Fruit fly (Drosophila melanogaster) whole organism, prepupa: ENCODE results near the gene Osi18.

Experiments
- CG10631 ChIP-seq: fragments of 200-800 bp; sonication (Bioruptor generic); optimal IDR thresholded peaks from 2 replicates; lab custom pipeline; 2016; ENCODE audit warnings: missing biosample characterization, missing genetic modification characterization
- CG10669 ChIP-seq: fragments of 200-800 bp; sonication (Bioruptor generic); optimal IDR thresholded peaks from 3 replicates; lab custom pipeline; 2018; ENCODE audit warnings: missing biosample characterization, mild to moderate bottlenecking, missing genetic modification characterization, moderate library complexity
- CG11762 ChIP-seq: fragments of 200-800 bp; sonication (Bioruptor generic); optimal IDR thresholded peaks from 3 replicates; lab custom pipeline; 2016; ENCODE audit warnings: missing biosample characterization, missing genetic modification characterization; ENCODE audit not compliant: insufficient read depth
- CG11902 ChIP-seq: fragments of 200-800 bp; sonication (Bioruptor generic); optimal IDR thresholded peaks from 3 replicates; lab custom pipeline; 2016; ENCODE audit warnings: missing biosample characterization, missing genetic modification characterization
- CG3032 ChIP-seq: fragments of 200-800 bp; optimal IDR thresholded peaks from 2 replicates; lab custom pipeline; 2019; ENCODE audit warnings: missing biosample characterization, mild to moderate bottlenecking, missing genetic modification characterization, moderate library complexity
- CG32006 ChIP-seq: fragments of 200-800 bp; sonication (Bioruptor generic); optimal IDR thresholded peaks from 3 replicates; lab custom pipeline; 2017; ENCODE audit warnings: missing biosample characterization, mild to moderate bottlenecking, missing genetic modification characterization
- CG3919 ChIP-seq: fragments of 200-800 bp; sonication (Bioruptor generic); optimal IDR thresholded peaks from 3 replicates; lab custom pipeline; 2016; ENCODE audit warnings: missing biosample characterization, missing genetic modification characterization
- CG4318 ChIP-seq: fragments of 200-800 bp; sonication (Bioruptor generic); optimal IDR thresholded peaks from 3 replicates; lab custom pipeline; 2017; ENCODE audit warnings: missing biosample characterization, mild to moderate bottlenecking, missing genetic modification characterization
- CG6163 ChIP-seq: fragments of 200-800 bp; sonication (Bioruptor generic); IDR thresholded peaks from 3 replicates; pipeline ENCODE4 v1.3.6; 2022; ENCODE audit warnings: missing biosample characterization, missing genetic modification characterization
- CG6792 ChIP-seq: fragments of 200-800 bp; sonication (Bioruptor generic); optimal IDR thresholded peaks from 3 replicates; lab custom pipeline; 2016; ENCODE audit warnings: missing biosample characterization, missing genetic modification characterization
- CG6854 ChIP-seq: fragments of 200-800 bp; sonication (Bioruptor generic); optimal IDR thresholded peaks from 2 replicates; lab custom pipeline; 2017; ENCODE audit warnings: missing biosample characterization, mild to moderate bottlenecking, missing genetic modification characterization
- CG7368 ChIP-seq: fragments of 200-800 bp; sonication (Bioruptor generic); optimal IDR thresholded peaks from 3 replicates; lab custom pipeline; 2016; ENCODE audit warnings: missing biosample characterization, missing genetic modification characterization
- CG8119 ChIP-seq: fragments of 200-800 bp; sonication (Bioruptor generic); IDR thresholded peaks from 3 replicates; pipeline ENCODE4 v1.3.6; 2022; ENCODE audit warnings: missing biosample characterization, missing genetic modification characterization
- CG8319 ChIP-seq: fragments of 200-800 bp; sonication (Bioruptor generic); optimal IDR thresholded peaks from 3 replicates; lab custom pipeline; 2016; ENCODE audit warnings: missing biosample characterization, missing genetic modification characterization
- Eip93F ChIP-seq: fragments of 200-800 bp; sonication (Bioruptor generic); optimal IDR thresholded peaks from 2 replicates; lab custom pipeline; 2016; ENCODE audit warnings: missing biosample characterization, mild to moderate bottlenecking, missing genetic modification characterization
- Ets21C ChIP-seq: fragments of 200-800 bp; sonication (Bioruptor generic); optimal IDR thresholded peaks from 3 replicates; lab custom pipeline; 2016; ENCODE audit warnings: missing biosample characterization, missing genetic modification characterization
- Ets96B ChIP-seq: fragments of 200-800 bp; optimal IDR thresholded peaks from 2 replicates; lab custom pipeline; 2019; ENCODE audit warnings: missing biosample characterization, mild to moderate bottlenecking, missing genetic modification characterization, moderate library complexity
- Hr39 ChIP-seq: fragments of 200-800 bp; sonication (Bioruptor generic); optimal IDR thresholded peaks from 2 replicates; lab custom pipeline; 2016; ENCODE audit warnings: missing biosample characterization, missing genetic modification characterization
- Lpt ChIP-seq: fragments of 200-800 bp; sonication (Bioruptor generic); optimal IDR thresholded peaks from 3 replicates; lab custom pipeline; 2016; ENCODE audit warnings: missing biosample characterization, missing genetic modification characterization
- Met ChIP-seq: fragments of 200-800 bp; sonication (Bioruptor generic); optimal IDR thresholded peaks from 3 replicates; lab custom pipeline; 2016; ENCODE audit warnings: missing biosample characterization, missing genetic modification characterization
- OdsH ChIP-seq: fragments of 200-800 bp; sonication (Bioruptor generic); optimal IDR thresholded peaks from 3 replicates; lab custom pipeline; 2016; ENCODE audit warnings: missing biosample characterization, missing genetic modification characterization
- Smox ChIP-seq: fragments of 200-800 bp; sonication (Bioruptor generic); optimal IDR thresholded peaks from 3 replicates; lab custom pipeline; 2016; ENCODE audit warnings: missing biosample characterization, missing genetic modification characterization
- Sox14 ChIP-seq: fragments of 200-800 bp; sonication (Bioruptor generic); optimal IDR thresholded peaks from 3 replicates; lab custom pipeline; 2016; ENCODE audit warnings: missing biosample characterization, missing genetic modification characterization
- achi ChIP-seq: fragments of 200-800 bp; sonication (Bioruptor generic); optimal IDR thresholded peaks from 3 replicates; lab custom pipeline; 2016; ENCODE audit warnings: missing biosample characterization, missing genetic modification characterization
- acj6 ChIP-seq: fragments of 200-800 bp; sonication (Bioruptor generic); optimal IDR thresholded peaks from 3 replicates; lab custom pipeline; 2016; ENCODE audit warnings: missing biosample characterization, missing genetic modification characterization
- cyc ChIP-seq: fragments of 200-800 bp; sonication (Bioruptor generic); optimal IDR thresholded peaks from 3 replicates; lab custom pipeline; 2016; ENCODE audit warnings: missing biosample characterization, missing genetic modification characterization
- dac ChIP-seq: fragments of 200-800 bp; sonication (Bioruptor generic); optimal IDR thresholded peaks from 2 replicates; lab custom pipeline; 2017; ENCODE audit warnings: missing biosample characterization, mild to moderate bottlenecking, missing genetic modification characterization
- dsx ChIP-seq: fragments of 200-800 bp; optimal IDR thresholded peaks from 3 replicates; lab custom pipeline; 2019; ENCODE audit warnings: missing biosample characterization, mild to moderate bottlenecking, missing genetic modification characterization, moderate library complexity; ENCODE audit not compliant: poor library complexity, severe bottlenecking
- fd59A ChIP-seq: fragments of 200-800 bp; sonication (Bioruptor generic); optimal IDR thresholded peaks from 2 replicates; lab custom pipeline; 2017; ENCODE audit warnings: missing biosample characterization, mild to moderate bottlenecking, missing genetic modification characterization, missing genetic modification reagents
- fkh ChIP-seq: fragments of 200-800 bp; sonication (Bioruptor generic); optimal IDR thresholded peaks from 3 replicates; lab custom pipeline; 2017; ENCODE audit warnings: missing biosample characterization, mild to moderate bottlenecking, missing genetic modification characterization, moderate library complexity
- pdm3 ChIP-seq: fragments of 200-800 bp; sonication (Bioruptor generic); optimal IDR thresholded peaks from 3 replicates; lab custom pipeline; 2016; ENCODE audit warnings: missing biosample characterization, missing genetic modification characterization
- ss ChIP-seq, 2 experiments: fragments of 200-800 bp; sonication (Bioruptor generic); optimal IDR thresholded peaks; 2 replicates in 1 of 2; 3 replicates in 1 of 2; lab custom pipeline; 2017 to 2018; ENCODE audit warnings: mild to moderate bottlenecking in 2 of 2, missing biosample characterization in 2 of 2, missing genetic modification characterization in 2 of 2, moderate library complexity in 1 of 2
- svp ChIP-seq: fragments of 200-800 bp; sonication (Bioruptor generic); peaks from one replicate; lab custom pipeline; 2016; ENCODE audit warnings: missing biosample characterization, missing genetic modification characterization

Gene Osi18

DNA sequence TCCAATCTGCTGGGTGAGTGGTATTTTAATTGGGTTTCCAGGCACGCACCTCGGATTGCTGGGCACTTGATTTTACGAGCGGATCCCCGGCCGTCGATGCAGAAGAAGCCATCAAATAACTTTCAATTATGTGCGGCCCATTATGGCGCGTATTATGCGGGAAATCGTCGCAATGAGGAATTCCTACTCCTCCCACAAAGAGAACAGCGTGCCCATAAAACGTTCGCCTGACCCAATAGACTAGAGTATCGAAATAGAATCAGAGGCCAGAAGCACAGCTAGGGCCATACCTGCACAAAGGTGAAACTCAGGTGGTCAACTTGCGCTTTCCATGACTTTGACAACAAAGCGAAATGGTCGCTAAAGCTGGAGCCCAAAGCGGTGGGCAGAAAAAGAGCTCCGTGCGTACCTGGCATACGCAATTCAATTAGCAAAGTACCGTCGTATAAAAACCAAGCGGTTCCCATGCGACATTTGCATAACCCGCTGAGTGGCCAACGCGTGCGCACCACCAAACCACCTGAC, at the start of gene Osi18:
Gene Osi18 (plus strand): TSS at position 475 of the 525 bp plus-strand sequence.
- TF ChIP-seq CG6792 = no peak
- TF ChIP-seq, all 60 proteins: peak for 0

DNA sequence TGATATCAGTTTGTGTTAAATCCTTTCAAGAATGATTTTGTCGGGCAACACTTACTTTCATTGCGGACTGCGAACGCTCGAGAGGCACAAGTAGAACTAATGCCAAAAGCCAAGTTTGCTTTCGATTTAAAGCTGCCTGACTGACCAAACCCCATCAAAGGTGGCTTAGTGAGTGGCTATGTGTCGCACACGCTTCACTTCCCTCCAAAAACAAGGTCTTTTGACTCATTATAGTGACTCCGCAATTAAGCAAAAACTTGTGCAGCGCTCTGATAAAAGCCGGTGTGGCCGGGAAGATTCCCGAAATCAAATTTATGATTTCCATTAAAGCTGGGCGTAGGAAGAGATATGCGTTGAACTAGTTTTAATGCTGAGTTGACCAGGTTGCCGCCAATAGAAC, 44.9 kb upstream of the Osi18 start, which contains the start of gene CG15597:
Gene CG15597 (minus strand): TSS at position 101 of the 400 bp plus-strand sequence.
- no peak for TF ChIP-seq achi (GFP tag; lab: Kevin White, UChicago)
- TF ChIP-seq Smox (GFP tag; lab: Kevin White, UChicago) = no peak
- no peak for TF ChIP-seq Sox14 (GFP tag; lab: Kevin White, UChicago)
- no peak for TF ChIP-seq CG6854 (GFP tag; lab: Kevin White, UChicago)
- no peak for TF ChIP-seq CG7368
- TF ChIP-seq fkh = no peak
- TF ChIP-seq CG4318 (GFP tag; lab: Kevin White, UChicago) = no peak
- TF ChIP-seq CG8319 (GFP tag; lab: Kevin White, UChicago) = no peak
- no peak for TF ChIP-seq Ets96B (tag; lab: Kevin White, UChicago)
- TF ChIP-seq CG11762 (GFP tag; lab: Kevin White, UChicago) = no peak

DNA sequence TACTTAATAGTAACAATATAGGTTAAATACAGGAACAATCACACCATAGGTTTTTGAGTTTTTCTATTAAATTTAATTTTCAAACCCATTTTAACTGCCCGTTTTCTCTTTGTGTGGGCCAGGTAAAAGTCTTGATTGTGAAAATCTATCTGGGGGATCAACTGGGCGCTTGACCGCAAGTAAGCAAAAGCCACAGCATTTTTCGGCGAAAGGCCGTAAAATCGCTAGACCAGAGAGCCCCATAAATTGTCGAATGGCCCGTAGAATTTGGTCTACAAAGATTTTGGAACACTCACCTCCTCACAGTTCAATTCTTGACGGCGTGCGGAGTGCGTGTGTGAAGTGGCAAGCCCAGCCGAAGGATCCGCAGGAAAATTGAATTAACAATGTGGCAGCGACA, 42.6 kb upstream of the Osi18 start, which contains the start of gene CG15594:
Gene CG15594 (plus strand): TSS at position 301 of the 400 bp plus-strand sequence.
- TF ChIP-seq fd59A (no peak), svp (GFP tag; lab: Kevin White, UChicago) (peak; percentile 15), OdsH (GFP tag; lab: Kevin White, UChicago) (no peak)

DNA sequence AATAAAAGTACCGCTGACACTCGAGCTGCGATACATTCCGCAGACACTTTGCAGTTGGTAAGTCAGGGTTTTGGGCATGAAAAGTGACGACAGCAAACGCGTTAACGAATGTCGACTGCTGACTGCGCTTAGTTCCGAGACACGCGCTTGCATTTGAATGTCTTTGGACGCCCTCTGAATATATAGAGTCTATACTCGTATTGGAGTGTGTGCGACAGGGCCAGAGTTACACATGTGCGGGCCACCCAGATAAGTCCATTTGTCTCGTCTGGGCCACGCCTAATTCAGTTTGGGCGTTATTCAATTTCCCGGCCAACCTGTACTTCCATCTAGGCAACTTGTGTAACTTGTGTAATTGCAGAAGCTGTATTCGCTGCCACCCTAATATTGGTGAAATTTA, 39.8 kb upstream of the Osi18 start:
- no peak for TF ChIP-seq Met (GFP tag; lab: Kevin White, UChicago)
- TF ChIP-seq Lpt (GFP tag; lab: Kevin White, UChicago) = no peak
- no peak for TF ChIP-seq fkh
- TF ChIP-seq OdsH (GFP tag; lab: Kevin White, UChicago) = no peak
- TF ChIP-seq cyc (GFP tag; lab: Kevin White, UChicago) = no peak
- TF ChIP-seq Eip93F (GFP tag; lab: Kevin White, UChicago) = no peak
- TF ChIP-seq Ets21C (GFP tag; lab: Kevin White, UChicago) = no peak
- TF ChIP-seq CG3032 (tag; lab: Kevin White, UChicago) = no peak
- no peak for TF ChIP-seq CG10669 (GFP tag; lab: Kevin White, UChicago)
- TF ChIP-seq CG8119 = no peak
- TF ChIP-seq dsx (GFP tag; lab: Kevin White, UChicago) = no peak
- TF ChIP-seq acj6 (GFP tag; lab: Kevin White, UChicago) = no peak
- no peak for TF ChIP-seq ss (GFP tag; optimal IDR thresholded peaks at IDR 0.05; lab: Kevin White, UChicago)
- no peak for TF ChIP-seq CG32006

DNA sequence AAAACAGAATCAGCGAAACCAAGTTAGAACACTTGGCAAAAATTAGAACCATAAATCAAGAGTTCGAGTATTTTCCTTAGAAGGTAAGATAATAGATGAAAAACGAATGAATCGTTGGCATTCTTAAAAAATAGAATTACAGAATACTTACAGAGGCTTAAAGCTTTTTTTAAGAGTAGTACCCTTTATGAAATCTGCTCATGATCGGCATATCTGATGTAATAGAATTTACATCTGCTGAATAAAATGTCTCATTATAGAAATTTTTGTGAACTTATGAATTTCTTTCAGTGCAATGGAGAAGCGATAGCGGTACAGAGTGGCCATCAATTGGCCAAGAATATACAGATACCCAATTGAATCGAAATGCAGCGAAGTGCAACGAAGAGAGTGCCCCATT, 38.6 kb upstream of the Osi18 start, which contains the start of gene Osi13:
Gene Osi13 (plus strand): TSS at position 301 of the 400 bp plus-strand sequence.
- TF ChIP-seq Sox14 (GFP tag; lab: Kevin White, UChicago) (no peak), CG32006 (peak; percentile 3)

DNA sequence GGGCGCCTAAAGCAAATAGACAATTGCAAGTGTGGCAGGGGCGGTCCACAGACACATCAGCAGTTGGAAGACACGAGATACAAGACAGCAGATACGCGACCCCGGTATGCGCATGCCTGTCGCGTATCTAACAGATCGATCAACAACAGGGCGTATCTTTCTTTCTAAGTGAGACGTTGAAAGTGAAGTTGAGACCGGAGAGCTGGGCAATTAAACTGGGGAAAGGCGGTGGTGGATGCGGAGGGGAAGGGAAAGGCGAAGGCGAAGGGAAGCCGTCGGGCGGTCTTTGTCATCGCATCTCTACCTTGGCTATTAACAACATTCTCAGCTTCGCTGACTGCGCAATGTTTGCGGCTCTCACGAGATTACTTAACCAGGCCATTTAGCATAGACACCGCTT, 36.0 kb upstream of the Osi18 start:
- TF ChIP-seq acj6 (GFP tag; lab: Kevin White, UChicago) (no peak), CG10631 (GFP tag; lab: Kevin White, UChicago) (no peak), CG6163 (GFP tag; lab: Robert Waterston, UW) (no peak), CG3919 (GFP tag; lab: Kevin White, UChicago) (no peak), Hr39 (no peak), dac (GFP tag; lab: Kevin White, UChicago) (no peak), pdm3 (GFP tag; lab: Kevin White, UChicago) (no peak), CG11902 (no peak), Eip93F (GFP tag; lab: Kevin White, UChicago) (no peak), CG6854 (GFP tag; lab: Kevin White, UChicago) (no peak), CG6792 (no peak), fd59A (no peak)
